Worm (Caenorhabditis elegans): ENCODE measurements around the gene pid-1.

Gene pid-1

DNA sequence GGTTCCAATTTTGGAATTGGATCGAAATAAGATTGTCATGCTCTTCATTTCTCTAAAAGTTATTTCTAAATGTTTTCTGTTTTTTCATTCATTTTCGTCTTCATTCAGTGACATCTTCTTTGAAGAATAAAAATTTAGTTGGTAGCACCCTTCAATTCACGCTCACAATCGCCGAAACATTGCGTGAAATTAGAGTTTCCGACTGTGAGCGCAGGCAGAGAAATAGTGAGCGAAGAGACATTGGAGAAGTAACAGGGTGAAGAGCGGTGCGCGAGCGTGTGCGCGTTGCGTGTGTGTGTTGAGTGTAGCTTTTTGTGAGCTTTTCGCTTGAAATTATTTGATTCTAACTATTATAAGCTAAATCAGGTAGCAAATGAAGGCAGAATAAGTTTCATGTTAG, 20.9 kb downstream of the pid-1 start:
- no peak for TF ChIP-seq nhr-11 (tag; optimal IDR thresholded peaks at IDR 0.05)
- TF ChIP-seq fos-1 (tag; optimal IDR thresholded peaks at IDR 0.05), result no peak
- no peak for TF ChIP-seq sdz-12 (GFP tag; optimal IDR thresholded peaks at IDR 0.05)
- peak in 1 of 2 experiments; percentile 11 for TF ChIP-seq hif-1 (tag; optimal IDR thresholded peaks at IDR 0.05)
- TF ChIP-seq dve-1 (tag; optimal IDR thresholded peaks at IDR 0.05; ENCODE audit: insufficient read depth), result peak; percentile 50
- peak; percentile 57 for TF ChIP-seq nhr-28 (tag; optimal IDR thresholded peaks at IDR 0.05)
- TF ChIP-seq hlh-11 (tag; optimal IDR thresholded peaks at IDR 0.05), result peak; percentile 50
- peak; percentile 0 for TF ChIP-seq mxl-3 (GFP tag; optimal IDR thresholded peaks at IDR 0.05)
- TF ChIP-seq nhr-25 (tag; optimal IDR thresholded peaks at IDR 0.05; ENCODE audit: borderline replicate concordance, insufficient read depth), result peak; percentile 40
- peak; percentile 63 for TF ChIP-seq nhr-77 (tag; optimal IDR thresholded peaks at IDR 0.05)
- TF ChIP-seq madf-5 (GFP tag; IDR thresholded peaks at IDR 0.05), result no peak
- peak; percentile 31 for TF ChIP-seq nhr-6 (tag; optimal IDR thresholded peaks at IDR 0.05)
- TF ChIP-seq mep-1 (tag; optimal IDR thresholded peaks at IDR 0.05), result peak; percentile 68
- TF ChIP-seq daf-12 (tag; optimal IDR thresholded peaks at IDR 0.05), result no peak
- TF ChIP-seq unc-62 (GFP tag; optimal IDR thresholded peaks at IDR 0.05 in 1 of 2), result peak in 1 of 2 experiments; percentile 28
- no peak for TF ChIP-seq unc-62 (tag; optimal IDR thresholded peaks at IDR 0.05)
- no peak for TF ChIP-seq unc-130 (GFP tag; optimal IDR thresholded peaks at IDR 0.05)
- peak; percentile 52 for TF ChIP-seq hmg-1.1 (GFP tag; IDR thresholded peaks at IDR 0.05)
- peak; percentile 38 for TF ChIP-seq hlh-30 (tag; optimal IDR thresholded peaks at IDR 0.05; ENCODE audit: insufficient read depth)
- peak in 1 of 2 experiments; percentile 58 for TF ChIP-seq lsy-2 (tag; optimal IDR thresholded peaks at IDR 0.05)
- TF ChIP-seq dpl-1 (GFP tag; optimal IDR thresholded peaks at IDR 0.05), result peak; percentile 18
- TF ChIP-seq daf-16 (GFP tag; optimal IDR thresholded peaks at IDR 0.05), result no peak
- peak; percentile 23 for TF ChIP-seq daf-16 (tag; optimal IDR thresholded peaks at IDR 0.05)
- no peak for TF ChIP-seq dmd-8 (GFP tag; IDR thresholded peaks at IDR 0.05)
- TF ChIP-seq mdl-1 (tag; optimal IDR thresholded peaks at IDR 0.05), result peak in 1 of 2 experiments; percentile 34
- peak; percentile 48 for TF ChIP-seq rbr-2 (tag; optimal IDR thresholded peaks at IDR 0.05)
- TF ChIP-seq aha-1 (tag), result peak; percentile 57
- no peak for TF ChIP-seq T26A8.4 (GFP tag; IDR thresholded peaks at IDR 0.05)
- peak; percentile 63 for TF ChIP-seq mes-2 (tag; optimal IDR thresholded peaks at IDR 0.05; ENCODE audit: poor library complexity, severe bottlenecking)
- no peak for TF ChIP-seq F26F4.8 (GFP tag; conservative IDR thresholded peaks at IDR 0.05)
- no peak for TF ChIP-seq ceh-20 (GFP tag; IDR thresholded peaks at IDR 0.05)
- peak; percentile 53 for TF ChIP-seq lin-13 (GFP tag; optimal IDR thresholded peaks at IDR 0.05)

DNA sequence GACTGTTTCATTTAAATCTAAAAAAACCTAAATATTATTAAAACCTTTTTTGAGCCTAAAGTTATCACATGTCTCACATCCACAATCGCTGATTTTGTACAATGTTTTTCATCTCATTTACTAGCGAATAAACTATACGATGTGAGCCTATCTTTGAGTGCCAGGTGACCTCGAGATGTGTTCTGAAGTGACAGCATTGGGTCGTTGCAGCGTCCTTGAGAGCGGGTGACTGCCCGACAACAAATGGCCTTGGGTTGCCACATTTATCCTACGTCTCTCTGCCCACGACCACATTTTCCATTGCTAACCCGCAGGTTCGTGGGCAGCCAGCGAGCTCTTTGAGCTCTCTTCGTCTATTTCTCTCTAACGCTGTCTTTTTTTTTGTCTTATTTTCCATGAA, 23.4 kb downstream of the pid-1 start, which contains the start of gene lir-2:
Gene lir-2 (plus strand): TSS at position 301 of the 400 bp plus-strand sequence.
- no peak for TF ChIP-seq spr-3 (GFP tag; optimal IDR thresholded peaks at IDR 0.05)
- no peak for TF ChIP-seq ceh-28 (tag; optimal IDR thresholded peaks at IDR 0.05)
- TF ChIP-seq vab-7 (GFP tag; IDR thresholded peaks at IDR 0.05), result no peak
- TF ChIP-seq fkh-10 (GFP tag; optimal IDR thresholded peaks at IDR 0.05), result no peak
- no peak for TF ChIP-seq egl-27 (tag; optimal IDR thresholded peaks at IDR 0.05)
- TF ChIP-seq hlh-30 (tag; optimal IDR thresholded peaks at IDR 0.05; ENCODE audit: insufficient read depth), result peak; percentile 17
- no peak for TF ChIP-seq nhr-28 (tag; optimal IDR thresholded peaks at IDR 0.05)
- peak; percentile 17 for TF ChIP-seq mep-1 (tag; optimal IDR thresholded peaks at IDR 0.05)
- TF ChIP-seq zag-1 (tag; optimal IDR thresholded peaks at IDR 0.05), result no peak
- TF ChIP-seq dmd-6 (GFP tag; IDR thresholded peaks at IDR 0.05), result no peak

DNA sequence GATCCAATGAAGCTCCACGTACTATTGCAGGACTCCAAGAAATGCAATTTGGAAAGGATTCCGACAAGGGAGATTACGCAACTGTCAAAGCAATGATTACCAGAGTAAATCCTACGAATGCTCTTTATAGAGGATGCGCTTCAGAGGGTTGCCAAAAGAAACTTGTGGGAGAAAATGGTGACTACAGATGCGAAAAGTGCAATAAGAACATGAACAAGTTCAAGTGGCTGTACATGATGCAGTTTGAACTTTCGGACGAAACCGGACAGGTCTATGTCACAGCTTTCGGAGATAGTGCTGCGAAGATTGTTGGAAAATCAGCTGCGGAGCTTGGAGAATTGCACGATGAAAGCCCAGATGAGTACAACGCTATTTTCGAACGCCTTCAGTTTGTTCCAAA, 24.0 kb downstream of the pid-1 start:
- TF ChIP-seq aha-1 (tag) (peak; percentile 88), aly-2 (tag; optimal IDR thresholded peaks at IDR 0.05) (no peak), attf-4 (tag; optimal IDR thresholded peaks at IDR 0.05) (no peak), daf-8 (GFP tag; IDR thresholded peaks at IDR 0.05) (no peak), snpc-4 (tag; optimal IDR thresholded peaks at IDR 0.05) (no peak), nhr-111 (GFP tag; optimal IDR thresholded peaks at IDR 0.05) (no peak), mxl-3 (GFP tag; optimal IDR thresholded peaks at IDR 0.05) (no peak), nhr-48 (tag; optimal IDR thresholded peaks at IDR 0.05) (no peak), ama-1 (optimal IDR thresholded peaks at IDR 0.05) (no peak), php-3 (GFP tag; IDR thresholded peaks at IDR 0.05) (no peak), mes-2 (tag; optimal IDR thresholded peaks at IDR 0.05; ENCODE audit: poor library complexity, severe bottlenecking) (no peak), hlh-11 (tag; optimal IDR thresholded peaks at IDR 0.05) (no peak), unc-62 (GFP tag; optimal IDR thresholded peaks at IDR 0.05 in 1 of 2) (peak in 1 of 2 experiments; percentile 95), unc-62 (tag; optimal IDR thresholded peaks at IDR 0.05) (no peak)
